Worm (Caenorhabditis elegans) whole organism, midembryonic: ENCODE data around the gene srx-60.

Experiments used
- T22C8.4 ChIP-seq: fragments of 200-800 bp; sonication (Bioruptor generic); IDR thresholded peaks from 2 replicates; pipeline ENCODE4 v1.3.6; 2022; ENCODE audit warnings: missing genetic modification characterization, missing compliant biosample characterization
- cog-1 ChIP-seq: sonication (generic microtip); optimal IDR thresholded peaks from 2 replicates; lab custom pipeline; 2016; ENCODE audit warnings: missing genetic modification characterization, missing compliant biosample characterization
- flt-1 ChIP-seq: fragments of 200-800 bp; sonication (Bioruptor generic); IDR thresholded peaks from 2 replicates; pipeline ENCODE4 v1.3.6; 2022; ENCODE audit warnings: missing genetic modification characterization, missing compliant biosample characterization
- klf-2 ChIP-seq: fragments of 200-800 bp; sonication (Bioruptor generic); conservative IDR thresholded peaks from 2 replicates; pipeline ENCODE4 v1.3.6; 2022; ENCODE audit warnings: missing genetic modification reagents, missing genetic modification characterization, missing compliant biosample characterization
- med-1 ChIP-seq: sonication (generic microtip); optimal IDR thresholded peaks from 2 replicates; lab custom pipeline; 2017; ENCODE audit warnings: missing genetic modification characterization, mild to moderate bottlenecking, missing compliant biosample characterization, antibody characterized with exemption, missing genetic modification reagents; ENCODE audit not compliant: insufficient read depth
- ref-1 ChIP-seq: fragments of 200-800 bp; sonication (Bioruptor generic); conservative IDR thresholded peaks from 2 replicates; pipeline ENCODE4 v1.3.6; 2022; ENCODE audit warnings: missing genetic modification reagents, missing genetic modification characterization, missing compliant biosample characterization
- tab-1 ChIP-seq: fragments of 200-800 bp; sonication (Bioruptor generic); IDR thresholded peaks from 2 replicates; pipeline ENCODE4 v1.3.6; 2022; ENCODE audit warnings: missing genetic modification characterization, missing compliant biosample characterization
- ztf-23 ChIP-seq: fragments of 200-800 bp; sonication (Bioruptor generic); IDR thresholded peaks from 2 replicates; pipeline ENCODE4 v1.3.6; 2022; ENCODE audit warnings: missing genetic modification reagents, missing genetic modification characterization, missing compliant biosample characterization
- ztf-29 ChIP-seq: fragments of 200-800 bp; sonication (Bioruptor generic); IDR thresholded peaks from 2 replicates; pipeline ENCODE4 v1.3.6; 2022; ENCODE audit warnings: missing genetic modification reagents, missing genetic modification characterization, missing compliant biosample characterization

DNA sequence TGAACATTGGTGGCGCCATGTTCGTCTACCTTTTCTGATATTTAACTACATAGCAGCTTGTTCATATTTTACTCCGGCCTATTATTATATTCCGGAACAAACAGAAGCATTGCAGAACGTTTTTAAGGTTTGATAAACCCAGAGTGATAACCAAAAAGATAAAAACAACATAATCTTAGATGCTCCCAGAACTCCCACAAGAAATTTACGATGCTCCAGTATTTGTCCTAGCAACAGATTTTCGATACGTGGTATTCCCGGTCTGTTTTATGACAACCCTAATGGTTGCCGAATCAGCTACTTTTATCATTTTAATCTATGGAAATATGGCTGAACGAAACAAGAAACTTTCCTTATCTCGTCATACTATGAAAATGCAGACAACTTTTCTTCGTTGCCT lies 47.1 kb upstream of the srx-60 start:
- TF ChIP-seq flt-1 (GFP tag; lab: Robert Waterston, UW): no peak
- TF ChIP-seq cog-1: no peak
- no peak for TF ChIP-seq klf-2 (GFP tag; lab: Robert Waterston, UW)
- no peak for TF ChIP-seq ztf-29
- TF ChIP-seq ref-1 (GFP tag; lab: Robert Waterston, UW): no peak
- TF ChIP-seq med-1 (GFP tag; lab: Kevin White, UChicago): no peak
- no peak for TF ChIP-seq tab-1 (GFP tag; lab: Robert Waterston, UW)
- no peak for TF ChIP-seq T22C8.4 (GFP tag; lab: Robert Waterston, UW)
- no peak for TF ChIP-seq ztf-23
